Worm (Caenorhabditis elegans) whole organism, late embryonic: ENCODE results near the gene F21C10.19.

Experiments used
- C08G9.2 ChIP-seq: sonication (generic microtip); optimal IDR thresholded peaks from 2 replicates; lab custom pipeline; 2016; ENCODE audit warnings: mild to moderate bottlenecking, missing genetic modification characterization, moderate library complexity, missing compliant biosample characterization
- C38D4.7 ChIP-seq: fragments of 200-800 bp; sonication (Bioruptor generic); optimal IDR thresholded peaks from 2 replicates; lab custom pipeline; 2018; ENCODE audit warnings: mild to moderate bottlenecking, missing genetic modification characterization, moderate library complexity, missing compliant biosample characterization
- T23F11.4 ChIP-seq: fragments of 200-800 bp; sonication (Bioruptor generic); optimal IDR thresholded peaks from 2 replicates; lab custom pipeline; 2018; ENCODE audit warnings: mild to moderate bottlenecking, missing genetic modification characterization, missing compliant biosample characterization
- ahr-1 ChIP-seq: sonication (generic microtip); optimal IDR thresholded peaks from 2 replicates; lab custom pipeline; 2016; ENCODE audit warnings: missing genetic modification characterization, missing compliant biosample characterization
- ama-1 ChIP-seq: fragments of 150-350 bp; optimal IDR thresholded peaks from 2 replicates; lab custom pipeline; 2014
- ceh-14 ChIP-seq: sonication (generic microtip); optimal IDR thresholded peaks from 2 replicates; lab custom pipeline; 2016; ENCODE audit warnings: missing genotype, missing genetic modification characterization, missing compliant biosample characterization
- ceh-18 ChIP-seq: sonication (generic microtip); optimal IDR thresholded peaks from 2 replicates; lab custom pipeline; 2016; ENCODE audit warnings: missing genetic modification characterization, missing compliant biosample characterization
- ceh-19 ChIP-seq: fragments of 200-800 bp; sonication (Bioruptor generic); optimal IDR thresholded peaks from 2 replicates; lab custom pipeline; 2018; ENCODE audit warnings: mild to moderate bottlenecking, missing genetic modification characterization, missing compliant biosample characterization
- ceh-22 ChIP-seq: sonication (generic microtip); optimal IDR thresholded peaks from 2 replicates; lab custom pipeline; 2017; ENCODE audit warnings: missing biosample characterization, missing genetic modification characterization
- ceh-24 ChIP-seq: sonication (generic microtip); optimal IDR thresholded peaks from 2 replicates; lab custom pipeline; 2016; ENCODE audit warnings: mild to moderate bottlenecking, missing genetic modification characterization, missing compliant biosample characterization
- ceh-30 ChIP-seq: fragments of 150-350 bp; optimal IDR thresholded peaks from 2 replicates; lab custom pipeline; 2014; ENCODE audit warnings: missing biosample characterization, missing genetic modification characterization
- ceh-34 ChIP-seq: sonication (generic microtip); optimal IDR thresholded peaks from 2 replicates; lab custom pipeline; 2016; ENCODE audit warnings: mild to moderate bottlenecking, missing genetic modification characterization, missing compliant biosample characterization
- ceh-45 ChIP-seq: fragments of 200-800 bp; sonication (Bioruptor generic); IDR thresholded peaks from 2 replicates; pipeline ENCODE4 v1.3.6; 2022; ENCODE audit warnings: missing genetic modification reagents, missing genetic modification characterization, missing compliant biosample characterization
- ceh-48 ChIP-seq: sonication (generic microtip); optimal IDR thresholded peaks from 2 replicates; lab custom pipeline; 2016; ENCODE audit warnings: missing genetic modification characterization, inconsistent platforms, missing compliant biosample characterization
- ceh-6 ChIP-seq: fragments of 200-800 bp; sonication (Bioruptor generic); optimal IDR thresholded peaks from 2 replicates; lab custom pipeline; 2018; ENCODE audit warnings: mild to moderate bottlenecking, missing genetic modification characterization, missing compliant biosample characterization
- che-1 ChIP-seq: sonication (generic microtip); optimal IDR thresholded peaks from 2 replicates; lab custom pipeline; 2016; ENCODE audit warnings: mild to moderate bottlenecking, missing genetic modification characterization, missing compliant biosample characterization
- dmd-4 ChIP-seq: sonication (generic microtip); optimal IDR thresholded peaks from 2 replicates; lab custom pipeline; 2016; ENCODE audit warnings: borderline replicate concordance, missing genetic modification characterization, missing compliant biosample characterization
- dve-1 ChIP-seq: sonication (generic microtip); optimal IDR thresholded peaks from 2 replicates; lab custom pipeline; 2017; ENCODE audit warnings: antibody characterized with exemption, mild to moderate bottlenecking, missing genetic modification characterization, missing compliant biosample characterization
- elt-4 ChIP-seq: sonication (generic microtip); optimal IDR thresholded peaks from 2 replicates; lab custom pipeline; 2016; ENCODE audit warnings: missing genetic modification characterization, missing compliant biosample characterization
- ets-4 ChIP-seq: sonication (generic microtip); optimal IDR thresholded peaks from 2 replicates; lab custom pipeline; 2016; ENCODE audit warnings: missing genetic modification characterization, missing compliant biosample characterization
- eyg-1 ChIP-seq: sonication (generic microtip); optimal IDR thresholded peaks from 2 replicates; lab custom pipeline; 2016; ENCODE audit warnings: missing genotype, missing genetic modification characterization, missing compliant biosample characterization
- fax-1 ChIP-seq: sonication (generic microtip); optimal IDR thresholded peaks from 2 replicates; lab custom pipeline; 2016; ENCODE audit warnings: missing genotype, missing genetic modification characterization, missing compliant biosample characterization
- fkh-10 ChIP-seq: fragments of 150-350 bp; optimal IDR thresholded peaks from 2 replicates; lab custom pipeline; 2014; ENCODE audit warnings: missing biosample characterization, missing genetic modification reagents, missing genetic modification characterization
- gmeb-2 ChIP-seq: sonication (generic microtip); optimal IDR thresholded peaks from 2 replicates; lab custom pipeline; 2016; ENCODE audit warnings: missing genetic modification characterization, inconsistent platforms, missing compliant biosample characterization
- hlh-13 ChIP-seq: fragments of 200-800 bp; sonication (Bioruptor generic); optimal IDR thresholded peaks from 2 replicates; lab custom pipeline; 2018; ENCODE audit warnings: mild to moderate bottlenecking, missing genetic modification characterization, missing compliant biosample characterization
- hlh-6 ChIP-seq: sonication (generic microtip); optimal IDR thresholded peaks from 2 replicates; lab custom pipeline; 2016; ENCODE audit warnings: missing genotype, missing genetic modification characterization, missing compliant biosample characterization
- madf-2 ChIP-seq: sonication (generic microtip); optimal IDR thresholded peaks from 2 replicates; lab custom pipeline; 2017; ENCODE audit warnings: missing genetic modification characterization, missing compliant biosample characterization
- nfya-1 ChIP-seq: sonication (generic microtip); optimal IDR thresholded peaks from 2 replicates; lab custom pipeline; 2017; ENCODE audit warnings: missing genetic modification characterization, mild to moderate bottlenecking, missing compliant biosample characterization, antibody characterized with exemption, moderate library complexity
- odd-2 ChIP-seq: sonication (generic microtip); optimal IDR thresholded peaks from 2 replicates; lab custom pipeline; 2017; ENCODE audit warnings: antibody characterized with exemption, mild to moderate bottlenecking, missing genetic modification characterization, missing compliant biosample characterization
- pax-1 ChIP-seq: fragments of 150-350 bp; optimal IDR thresholded peaks from 2 replicates; lab custom pipeline; 2014; ENCODE audit warnings: missing biosample characterization, missing genetic modification characterization
- pha-2 ChIP-seq: sonication (generic microtip); optimal IDR thresholded peaks from 2 replicates; lab custom pipeline; 2017; ENCODE audit warnings: mild to moderate bottlenecking, missing genetic modification characterization, missing compliant biosample characterization
- pros-1 ChIP-seq: fragments of 150-350 bp; optimal IDR thresholded peaks from 2 replicates; lab custom pipeline; 2014; ENCODE audit warnings: missing biosample characterization, missing genetic modification reagents, missing genetic modification characterization
- ref-2 ChIP-seq: sonication (generic microtip); optimal IDR thresholded peaks from 2 replicates; lab custom pipeline; 2016; ENCODE audit warnings: missing genetic modification characterization, missing compliant biosample characterization
- rnt-1 ChIP-seq: sonication (generic microtip); optimal IDR thresholded peaks from 2 replicates; lab custom pipeline; 2016; ENCODE audit warnings: missing genetic modification characterization, missing compliant biosample characterization
- sox-2 ChIP-seq: fragments of 200-800 bp; sonication (Bioruptor generic); IDR thresholded peaks from 2 replicates; pipeline ENCODE4 v1.3.6; 2022; ENCODE audit warnings: missing genetic modification reagents, missing genetic modification characterization, missing compliant biosample characterization
- syd-9 ChIP-seq: sonication (generic microtip); optimal IDR thresholded peaks from 2 replicates; lab custom pipeline; 2016; ENCODE audit warnings: mild to moderate bottlenecking, missing genetic modification characterization, moderate library complexity, missing compliant biosample characterization
- tbx-2 ChIP-seq: sonication (generic microtip); optimal IDR thresholded peaks from 2 replicates; lab custom pipeline; 2016; ENCODE audit warnings: missing genetic modification characterization, missing compliant biosample characterization
- tbx-7 ChIP-seq: sonication (generic microtip); optimal IDR thresholded peaks from 2 replicates; lab custom pipeline; 2016; ENCODE audit warnings: missing genotype, missing genetic modification characterization, missing compliant biosample characterization
- ttx-3 ChIP-seq: sonication (generic microtip); optimal IDR thresholded peaks from 2 replicates; lab custom pipeline; 2016; ENCODE audit warnings: missing genetic modification reagents, missing genetic modification characterization, missing compliant biosample characterization
- unc-42 ChIP-seq: sonication (generic microtip); optimal IDR thresholded peaks from 2 replicates; lab custom pipeline; 2016; ENCODE audit warnings: missing genotype, missing genetic modification characterization, missing compliant biosample characterization
- unc-55 ChIP-seq: sonication (generic microtip); optimal IDR thresholded peaks from 2 replicates; lab custom pipeline; 2017; ENCODE audit warnings: missing biosample characterization, missing genetic modification reagents, missing genetic modification characterization
- unc-86 ChIP-seq: sonication (generic microtip); optimal IDR thresholded peaks from 2 replicates; lab custom pipeline; 2016; ENCODE audit warnings: missing genetic modification characterization, missing compliant biosample characterization
- zip-5 ChIP-seq: sonication (generic microtip); optimal IDR thresholded peaks from 2 replicates; lab custom pipeline; 2016; ENCODE audit warnings: missing genetic modification characterization, missing compliant biosample characterization
- ztf-16 ChIP-seq: sonication (generic microtip); optimal IDR thresholded peaks from 2 replicates; lab custom pipeline; 2017; ENCODE audit warnings: missing genetic modification characterization, missing compliant biosample characterization

F21C10.19 gene

DNA sequence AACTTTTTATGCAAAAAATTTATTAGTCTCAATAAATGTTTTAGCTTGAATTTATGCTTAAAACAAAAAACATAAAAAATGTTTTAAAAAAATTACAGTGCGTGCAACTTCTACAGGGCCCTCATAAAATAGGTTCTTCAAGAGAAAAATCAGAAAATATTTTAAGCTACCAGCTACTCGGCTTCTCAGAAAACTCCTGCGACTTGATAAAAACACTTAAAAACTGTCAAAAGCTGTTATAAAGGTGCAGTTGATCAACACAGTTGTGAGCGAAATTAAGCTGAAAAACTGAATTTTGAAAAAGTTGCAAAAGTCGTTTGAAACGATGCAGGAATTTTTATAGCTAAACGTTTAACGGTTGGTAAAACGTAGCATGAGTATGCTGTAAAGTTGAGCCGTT lies 42.1 kb upstream of the F21C10.19 start:
- TF ChIP-seq C38D4.7 (GFP tag; lab: Kevin White, UChicago): no peak
- TF ChIP-seq pros-1 (tag; lab: Kevin White, UChicago): no peak
- TF ChIP-seq rnt-1 (tag; lab: Kevin White, UChicago): peak; percentile 14
- TF ChIP-seq ceh-14 (tag; lab: Kevin White, UChicago): no peak
- no peak for TF ChIP-seq ceh-18 (tag; lab: Kevin White, UChicago)
- no peak for TF ChIP-seq tbx-7 (tag; lab: Kevin White, UChicago)
- TF ChIP-seq ceh-45 (GFP tag; lab: Robert Waterston, UW): no peak
- no peak for TF ChIP-seq pha-2
- TF ChIP-seq hlh-13 (GFP tag; lab: Kevin White, UChicago): no peak
- no peak for TF ChIP-seq fax-1 (tag; lab: Kevin White, UChicago)
- no peak for TF ChIP-seq C08G9.2
- no peak for TF ChIP-seq ref-2 (tag; lab: Kevin White, UChicago)
- no peak for TF ChIP-seq unc-42
- TF ChIP-seq hlh-6 (tag; lab: Kevin White, UChicago): no peak
- no peak for TF ChIP-seq ceh-6
- TF ChIP-seq ceh-22 (tag; lab: Kevin White, UChicago): no peak
- no peak for TF ChIP-seq odd-2 (tag; lab: Kevin White, UChicago)
- TF ChIP-seq gmeb-2 (tag; lab: Kevin White, UChicago): peak; percentile 13
- TF ChIP-seq ceh-34 (tag; lab: Kevin White, UChicago): no peak
- TF ChIP-seq madf-2: no peak
- TF ChIP-seq ztf-16 (tag; lab: Kevin White, UChicago): no peak
- TF ChIP-seq ama-1 (lab: Kevin White, UChicago): peak; percentile 69
- TF ChIP-seq eyg-1 (tag; lab: Kevin White, UChicago): no peak
- no peak for TF ChIP-seq ttx-3 (tag; lab: Kevin White, UChicago)
- TF ChIP-seq che-1 (tag; lab: Kevin White, UChicago): no peak
- no peak for TF ChIP-seq pax-1
- TF ChIP-seq sox-2: no peak
- TF ChIP-seq ets-4 (tag; lab: Kevin White, UChicago): no peak
- peak; percentile 59 for TF ChIP-seq T23F11.4
- no peak for TF ChIP-seq fkh-10
- TF ChIP-seq unc-55 (GFP tag; lab: Kevin White, UChicago): no peak
- TF ChIP-seq dve-1 (tag; lab: Kevin White, UChicago): no peak
- TF ChIP-seq ceh-30 (tag; lab: Kevin White, UChicago): peak; percentile 97
- TF ChIP-seq ceh-24 (tag; lab: Kevin White, UChicago): peak; percentile 1
- no peak for TF ChIP-seq elt-4 (tag; lab: Kevin White, UChicago)
- TF ChIP-seq ceh-48 (tag; lab: Kevin White, UChicago): no peak
- TF ChIP-seq tbx-2: no peak
- no peak for TF ChIP-seq ceh-19 (GFP tag; lab: Kevin White, UChicago)

- peak; percentile 35 for TF ChIP-seq ceh-30 (tag; lab: Kevin White, UChicago)
- TF ChIP-seq, all 69 proteins: peak for 1; not testable (repeated sequence) for 68
Measured at ce11 chrV:9090824-9091798, 39.8 kb upstream of the F21C10.19 start.

DNA sequence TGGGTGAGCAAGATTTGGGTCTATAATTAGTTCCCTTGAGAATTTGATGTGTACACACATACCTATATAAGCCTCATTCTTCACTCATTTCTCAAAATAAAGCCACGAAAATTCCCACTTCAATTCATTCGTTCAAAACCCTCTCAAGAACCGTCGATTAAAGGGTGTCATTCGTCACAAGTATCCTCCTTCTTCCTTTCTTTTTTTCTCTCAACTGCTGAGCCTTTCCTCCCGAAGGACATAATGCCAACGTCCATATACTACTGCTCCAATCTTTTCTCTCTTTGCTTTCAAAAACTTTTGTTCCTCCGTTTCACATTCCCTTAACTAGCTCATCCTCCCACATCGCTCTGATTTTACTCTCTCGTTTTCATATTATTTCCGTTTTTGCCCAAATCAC lies 38.7 kb upstream of the F21C10.19 start, which contains the start of gene T27E4.1:
Gene T27E4.1, plus strand, starts transcription at position 137 of the 400 bp plus-strand sequence.
- TF ChIP-seq syd-9 (tag; lab: Kevin White, UChicago) (no peak), unc-42 (no peak), ahr-1 (no peak), ets-4 (tag; lab: Kevin White, UChicago) (no peak), eyg-1 (tag; lab: Kevin White, UChicago) (no peak), ama-1 (lab: Kevin White, UChicago) (no peak), ref-2 (tag; lab: Kevin White, UChicago) (no peak), dmd-4 (tag; lab: Kevin White, UChicago) (no peak), unc-86 (tag; lab: Kevin White, UChicago) (no peak), zip-5 (no peak), nfya-1 (no peak), unc-55 (GFP tag; lab: Kevin White, UChicago) (no peak), sox-2 (no peak), ceh-30 (tag; lab: Kevin White, UChicago) (no peak)
- TF ChIP-seq, all 69 proteins: peak for 0
